Worm (Caenorhabditis elegans): ENCODE results near the gene nhr-149.

nhr-149 gene

DNA sequence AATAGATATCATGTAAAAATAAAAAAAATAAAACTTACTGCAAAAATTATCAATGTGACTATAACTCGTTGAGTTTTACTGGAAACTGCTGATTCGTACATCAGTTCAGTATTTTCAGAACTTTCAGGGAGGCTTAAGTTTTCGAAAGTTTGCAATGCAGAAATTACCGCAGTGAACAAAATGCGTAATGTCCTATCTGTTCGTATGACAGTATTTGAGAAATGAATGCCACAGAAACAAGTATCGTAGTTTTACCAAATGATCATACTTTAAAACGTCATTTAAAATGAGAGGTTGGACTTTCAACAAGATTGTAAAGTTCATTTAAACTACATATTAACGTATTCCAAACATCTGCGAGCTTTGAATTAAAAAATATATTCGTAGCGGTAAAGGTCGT, 7.2 kb upstream of the nhr-149 start, which contains the start of gene C03G6.21:
Gene C03G6.21 (minus strand): TSS at position 101 of the 400 bp plus-strand sequence.
- TF ChIP-seq lin-11 (tag; optimal IDR thresholded peaks at IDR 0.05): no peak
- no peak for TF ChIP-seq pat-9 (tag; optimal IDR thresholded peaks at IDR 0.05)
- no peak for TF ChIP-seq sox-4 (tag; optimal IDR thresholded peaks at IDR 0.05)
- TF ChIP-seq K09A11.1 (tag; optimal IDR thresholded peaks at IDR 0.05; ENCODE audit: insufficient read depth): no peak
- no peak for TF ChIP-seq C38D4.7 (GFP tag; optimal IDR thresholded peaks at IDR 0.05)
- TF ChIP-seq F13H6.1 (tag; optimal IDR thresholded peaks at IDR 0.05): no peak
- TF ChIP-seq pag-3 (tag; optimal IDR thresholded peaks at IDR 0.05; ENCODE audit: borderline replicate concordance): no peak
- no peak for TF ChIP-seq unc-86 (tag; optimal IDR thresholded peaks at IDR 0.05)
- TF ChIP-seq nfya-1 (tag; optimal IDR thresholded peaks at IDR 0.05): no peak
- no peak for TF ChIP-seq ceh-6 (GFP tag; optimal IDR thresholded peaks at IDR 0.05)
- TF ChIP-seq ttx-3 (tag; optimal IDR thresholded peaks at IDR 0.05): no peak
- no peak for TF ChIP-seq hlh-30 (tag; optimal IDR thresholded peaks at IDR 0.05; ENCODE audit: insufficient read depth)
- no peak for TF ChIP-seq ceh-24 (tag; optimal IDR thresholded peaks at IDR 0.05)
- TF ChIP-seq ref-2 (tag; optimal IDR thresholded peaks at IDR 0.05): no peak
- no peak for TF ChIP-seq npax-4 (tag; optimal IDR thresholded peaks at IDR 0.05)
- no peak for TF ChIP-seq ceh-48 (tag; optimal IDR thresholded peaks at IDR 0.05)
- no peak for TF ChIP-seq pqm-1 (tag; optimal IDR thresholded peaks at IDR 0.05)
- TF ChIP-seq ceh-34 (tag; optimal IDR thresholded peaks at IDR 0.05): no peak

DNA sequence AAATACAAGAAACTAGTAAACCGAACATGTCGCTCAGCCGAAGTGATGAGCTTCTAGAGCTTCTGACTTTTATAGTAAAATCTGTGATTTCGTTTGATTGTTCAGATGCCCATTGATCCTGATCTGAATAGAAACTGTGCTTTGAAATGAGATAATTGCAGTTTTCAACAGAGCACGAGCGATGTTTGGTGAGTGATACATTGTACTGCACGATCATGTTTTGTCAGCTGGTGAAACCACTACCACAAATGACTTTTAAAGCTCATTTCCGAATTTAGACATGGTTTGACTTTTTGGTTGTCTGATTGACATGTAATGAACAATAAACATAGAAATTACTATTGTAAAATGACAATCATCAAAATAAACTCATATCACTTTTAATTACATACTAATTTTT, 6.0 kb upstream of the nhr-149 start, which contains the start of gene tag-293:
Gene tag-293 (minus strand): TSS at position 101 of the 400 bp plus-strand sequence.
- no peak for TF ChIP-seq hlh-13 (GFP tag; optimal IDR thresholded peaks at IDR 0.05)
- TF ChIP-seq ceh-30 (tag; optimal IDR thresholded peaks at IDR 0.05): no peak
- no peak for TF ChIP-seq sox-4 (tag; optimal IDR thresholded peaks at IDR 0.05)
- TF ChIP-seq pha-2 (tag; optimal IDR thresholded peaks at IDR 0.05): no peak
- TF ChIP-seq ref-2 (tag; optimal IDR thresholded peaks at IDR 0.05): no peak
- TF ChIP-seq ceh-18 (tag; optimal IDR thresholded peaks at IDR 0.05): no peak
- TF ChIP-seq pqm-1 (tag; optimal IDR thresholded peaks at IDR 0.05): no peak
- no peak for TF ChIP-seq ceh-24 (tag; optimal IDR thresholded peaks at IDR 0.05)
- TF ChIP-seq unc-86 (tag; optimal IDR thresholded peaks at IDR 0.05): no peak
- no peak for TF ChIP-seq K02D7.2 (tag; optimal IDR thresholded peaks at IDR 0.05)
- no peak for TF ChIP-seq madf-2 (tag; optimal IDR thresholded peaks at IDR 0.05)
- TF ChIP-seq ceh-19 (GFP tag; optimal IDR thresholded peaks at IDR 0.05): no peak
- no peak for TF ChIP-seq F13H6.1 (tag; optimal IDR thresholded peaks at IDR 0.05)

DNA sequence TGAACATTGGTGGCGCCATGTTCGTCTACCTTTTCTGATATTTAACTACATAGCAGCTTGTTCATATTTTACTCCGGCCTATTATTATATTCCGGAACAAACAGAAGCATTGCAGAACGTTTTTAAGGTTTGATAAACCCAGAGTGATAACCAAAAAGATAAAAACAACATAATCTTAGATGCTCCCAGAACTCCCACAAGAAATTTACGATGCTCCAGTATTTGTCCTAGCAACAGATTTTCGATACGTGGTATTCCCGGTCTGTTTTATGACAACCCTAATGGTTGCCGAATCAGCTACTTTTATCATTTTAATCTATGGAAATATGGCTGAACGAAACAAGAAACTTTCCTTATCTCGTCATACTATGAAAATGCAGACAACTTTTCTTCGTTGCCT, 4.2 kb upstream of the nhr-149 start:
- TF ChIP-seq pag-3 (tag; optimal IDR thresholded peaks at IDR 0.05; ENCODE audit: borderline replicate concordance) (no peak), F13H6.1 (tag; optimal IDR thresholded peaks at IDR 0.05) (no peak), madf-2 (tag; optimal IDR thresholded peaks at IDR 0.05) (no peak), ceh-2 (tag; optimal IDR thresholded peaks at IDR 0.05) (no peak), ceh-31 (tag; optimal IDR thresholded peaks at IDR 0.05) (no peak), nhr-232 (tag; optimal IDR thresholded peaks at IDR 0.05) (no peak), pax-1 (tag; optimal IDR thresholded peaks at IDR 0.05) (no peak), lim-6 (tag; optimal IDR thresholded peaks at IDR 0.05) (no peak), zip-5 (tag; optimal IDR thresholded peaks at IDR 0.05) (no peak), unc-42 (tag; optimal IDR thresholded peaks at IDR 0.05) (no peak), ceh-9 (tag; optimal IDR thresholded peaks at IDR 0.05) (no peak), elt-2 (tag; optimal IDR thresholded peaks at IDR 0.05) (no peak), pha-4 (tag; optimal IDR thresholded peaks at IDR 0.05) (no peak), ama-1 (optimal IDR thresholded peaks at IDR 0.05) (no peak)
